Fruit fly (Drosophila melanogaster) whole organism, embryonic: ENCODE data around the gene Ltn1.

Experiments
- Atf6 ChIP-seq: fragments of 200-800 bp; sonication (Bioruptor generic); IDR thresholded peaks from 2 replicates; pipeline ENCODE4 v1.3.6; 2022; ENCODE audit warnings: missing biosample characterization, missing genetic modification characterization
- Blimp-1 ChIP-seq: fragments of 200-800 bp; sonication (Bioruptor generic); optimal IDR thresholded peaks from 3 replicates; lab custom pipeline; 2018; ENCODE audit warnings: missing biosample characterization, missing genetic modification characterization, mild to moderate bottlenecking, moderate library complexity, missing genetic modification reagents
- BtbVII ChIP-seq: fragments of 200-800 bp; sonication (Bioruptor generic); optimal IDR thresholded peaks from 3 replicates; lab custom pipeline; 2017; ENCODE audit warnings: missing biosample characterization, mild to moderate bottlenecking, missing genetic modification characterization
- CG12744 ChIP-seq: fragments of 200-800 bp; sonication (Bioruptor generic); optimal IDR thresholded peaks from 2 replicates; lab custom pipeline; 2016; ENCODE audit warnings: missing biosample characterization, missing genetic modification characterization
- CG17912 ChIP-seq: fragments of 200-800 bp; sonication (Bioruptor generic); optimal IDR thresholded peaks from 2 replicates; lab custom pipeline; 2018; ENCODE audit warnings: missing biosample characterization, mild to moderate bottlenecking, missing genetic modification characterization
- CG2875 ChIP-seq: fragments of 200-800 bp; sonication (Bioruptor generic); optimal IDR thresholded peaks from 2 replicates; lab custom pipeline; 2017; ENCODE audit warnings: missing biosample characterization, mild to moderate bottlenecking, missing genetic modification characterization, missing genetic modification reagents
- CG2889 ChIP-seq: fragments of 200-800 bp; sonication (Bioruptor generic); IDR thresholded peaks from 3 replicates; pipeline ENCODE4 v1.3.6; 2022; ENCODE audit warnings: missing biosample characterization, missing genetic modification characterization
- CG3995 ChIP-seq: fragments of 200-800 bp; sonication (Bioruptor generic); optimal IDR thresholded peaks from 3 replicates; lab custom pipeline; 2016; ENCODE audit warnings: missing biosample characterization, missing genetic modification characterization
- CG4282 ChIP-seq: fragments of 200-800 bp; sonication (Bioruptor generic); optimal IDR thresholded peaks from 2 replicates; lab custom pipeline; 2016; ENCODE audit warnings: missing biosample characterization, missing genetic modification characterization
- CG6272 ChIP-seq: fragments of 200-800 bp; sonication (Bioruptor generic); IDR thresholded peaks from 2 replicates; pipeline ENCODE4 v1.3.6; 2022; ENCODE audit warnings: missing biosample characterization, missing genetic modification characterization
- CG7839 ChIP-seq: fragments of 200-800 bp; sonication (Bioruptor generic); optimal IDR thresholded peaks from 3 replicates; lab custom pipeline; 2018; ENCODE audit warnings: missing biosample characterization, mild to moderate bottlenecking, missing genetic modification characterization, moderate library complexity
- CG8281 ChIP-seq: fragments of 200-800 bp; sonication (Bioruptor generic); optimal IDR thresholded peaks from 2 replicates; lab custom pipeline; 2018; ENCODE audit warnings: missing biosample characterization, mild to moderate bottlenecking, missing genetic modification characterization, moderate library complexity
- Dip2 ChIP-seq: fragments of 200-800 bp; sonication (Bioruptor generic); IDR thresholded peaks from 2 replicates; pipeline ENCODE4 v1.3.6; 2022; ENCODE audit warnings: missing biosample characterization, missing genetic modification characterization
- Drgx ChIP-seq: fragments of 200-800 bp; sonication (Bioruptor generic); IDR thresholded peaks from 2 replicates; pipeline ENCODE4 v1.3.6; 2022; ENCODE audit warnings: missing biosample characterization, missing genetic modification characterization
- E2f1 ChIP-seq: fragments of 200-800 bp; sonication (Bioruptor generic); IDR thresholded peaks from 2 replicates; pipeline ENCODE4 v1.3.6; 2022; ENCODE audit warnings: missing biosample characterization, missing genetic modification characterization
- ERR ChIP-seq: fragments of 200-800 bp; sonication (Bioruptor generic); optimal IDR thresholded peaks from 2 replicates; lab custom pipeline; 2016; ENCODE audit warnings: missing biosample characterization, missing genetic modification characterization
- Ets65A ChIP-seq: fragments of 200-800 bp; sonication (Bioruptor generic); peaks from one replicate; lab custom pipeline; 2016; ENCODE audit warnings: missing biosample characterization, missing genetic modification characterization
- Gsc ChIP-seq: fragments of 200-800 bp; sonication (Bioruptor generic); IDR thresholded peaks from 2 replicates; pipeline ENCODE4 v1.3.6; 2022; ENCODE audit warnings: missing biosample characterization, missing genetic modification characterization
- Hey ChIP-seq: fragments of 200-800 bp; sonication (Bioruptor generic); optimal IDR thresholded peaks from 3 replicates; lab custom pipeline; 2018; ENCODE audit warnings: missing biosample characterization, mild to moderate bottlenecking, missing genetic modification characterization
- Mes4 ChIP-seq: fragments of 200-800 bp; sonication (Bioruptor generic); optimal IDR thresholded peaks from 2 replicates; lab custom pipeline; 2016; ENCODE audit warnings: missing biosample characterization, missing genetic modification characterization
- Oaz ChIP-seq: fragments of 200-800 bp; sonication (Bioruptor generic); IDR thresholded peaks from 2 replicates; pipeline ENCODE4 v1.3.6; 2022; ENCODE audit warnings: missing biosample characterization, missing genetic modification characterization
- Poxn ChIP-seq: fragments of 200-800 bp; sonication (Bioruptor generic); IDR thresholded peaks from 2 replicates; pipeline ENCODE4 v1.3.6; 2022; ENCODE audit warnings: missing biosample characterization, missing genetic modification characterization
- Ravus ChIP-seq: fragments of 200-800 bp; sonication (Bioruptor generic); IDR thresholded peaks from 2 replicates; pipeline ENCODE4 v1.3.6; 2022; ENCODE audit warnings: missing biosample characterization, missing genetic modification characterization
- Sin3A ChIP-seq: fragments of >200 bp; optimal IDR thresholded peaks from 2 replicates; lab custom pipeline; 2018
- ac ChIP-seq: fragments of 200-800 bp; sonication (Bioruptor generic); optimal IDR thresholded peaks from 3 replicates; lab custom pipeline; 2017; ENCODE audit warnings: missing biosample characterization, mild to moderate bottlenecking, missing genetic modification characterization
- bsh ChIP-seq, 2 experiments: fragments of 200-800 bp; sonication (Bioruptor generic); optimal IDR thresholded peaks; 2 replicates each; lab custom pipeline; 2017 to 2018; ENCODE audit warnings: mild to moderate bottlenecking in 2 of 2, missing biosample characterization in 2 of 2, missing genetic modification characterization in 2 of 2, moderate library complexity in 1 of 2
- cato ChIP-seq: fragments of 200-800 bp; sonication (Bioruptor generic); optimal IDR thresholded peaks from 2 replicates; lab custom pipeline; 2016; ENCODE audit warnings: missing biosample characterization, missing genetic modification characterization, borderline replicate concordance
- ci ChIP-seq: fragments of 200-800 bp; sonication (Bioruptor generic); IDR thresholded peaks from 3 replicates; pipeline ENCODE4 v1.3.6; 2022; ENCODE audit warnings: missing biosample characterization, missing genetic modification characterization
- dan ChIP-seq: fragments of 200-800 bp; sonication (Bioruptor generic); IDR thresholded peaks from 2 replicates; pipeline ENCODE4 v1.3.6; 2022; ENCODE audit warnings: missing biosample characterization, missing genetic modification characterization
- ems ChIP-seq: fragments of 200-800 bp; sonication (Bioruptor generic); optimal IDR thresholded peaks from 3 replicates; lab custom pipeline; 2016; ENCODE audit warnings: missing biosample characterization, missing genetic modification characterization
- fu2 ChIP-seq: fragments of 200-800 bp; sonication (Bioruptor generic); optimal IDR thresholded peaks from 2 replicates; lab custom pipeline; 2016; ENCODE audit warnings: missing biosample characterization, missing genetic modification characterization
- gce ChIP-seq: fragments of 200-800 bp; sonication (Bioruptor generic); IDR thresholded peaks from 3 replicates; pipeline ENCODE4 v1.3.6; 2022; ENCODE audit warnings: missing biosample characterization, missing genetic modification characterization
- gcm ChIP-seq: fragments of 200-800 bp; sonication (Bioruptor generic); optimal IDR thresholded peaks from 2 replicates; lab custom pipeline; 2019; ENCODE audit warnings: missing biosample characterization, mild to moderate bottlenecking, missing genetic modification characterization, moderate library complexity
- ind ChIP-seq: fragments of 200-800 bp; sonication (Bioruptor generic); optimal IDR thresholded peaks from 3 replicates; lab custom pipeline; 2016; ENCODE audit warnings: missing biosample characterization, missing genetic modification characterization
- inv ChIP-seq: fragments of 200-800 bp; sonication (Bioruptor generic); IDR thresholded peaks from 2 replicates; pipeline ENCODE4 v1.3.6; 2022; ENCODE audit warnings: missing biosample characterization, missing genetic modification characterization; ENCODE audit not compliant: partially characterized antibody
- jumu ChIP-seq: fragments of 200-800 bp; sonication (Bioruptor generic); optimal IDR thresholded peaks from 3 replicates; lab custom pipeline; 2016; ENCODE audit warnings: missing biosample characterization, missing genetic modification characterization
- mld ChIP-seq: fragments of 200-800 bp; sonication (Bioruptor generic); IDR thresholded peaks from 3 replicates; pipeline ENCODE4 v1.3.6; 2022; ENCODE audit warnings: missing biosample characterization, missing genetic modification characterization; ENCODE audit not compliant: partially characterized antibody
- oc ChIP-seq: fragments of 200-800 bp; sonication (Bioruptor generic); optimal IDR thresholded peaks from 2 replicates; lab custom pipeline; 2018; ENCODE audit warnings: missing biosample characterization, mild to moderate bottlenecking, missing genetic modification characterization, moderate library complexity
- pan ChIP-seq, 4 experiments: fragments of >200 bp in 3 of 4; fragments of 200-800 bp in 1 of 4; sonication (Bioruptor generic) in 1 of 4; optimal IDR thresholded peaks in 3 of 4; IDR thresholded peaks in 1 of 4; 2 replicates each; pipeline versions ENCODE4 v1.3.6 to Lab custom; 2017 to 2022; ENCODE audit warnings: missing biosample characterization in 2 of 4, missing genetic modification characterization in 2 of 4, mixed read lengths in 1 of 4
- pb ChIP-seq: fragments of 200-800 bp; sonication (Bioruptor generic); optimal IDR thresholded peaks from 3 replicates; lab custom pipeline; 2016; ENCODE audit warnings: missing biosample characterization, missing genetic modification characterization
- rib ChIP-seq: fragments of 200-800 bp; sonication (Bioruptor generic); IDR thresholded peaks from 2 replicates; pipeline ENCODE4 v1.3.6; 2022; ENCODE audit warnings: missing biosample characterization, missing genetic modification characterization
- row ChIP-seq: fragments of 200-800 bp; sonication (Bioruptor generic); IDR thresholded peaks from 3 replicates; pipeline ENCODE4 v1.3.6; 2022; ENCODE audit warnings: missing biosample characterization, missing genetic modification characterization
- sc ChIP-seq, 3 experiments: fragments of >200 bp in 2 of 3; fragments of 200-800 bp in 1 of 3; sonication (Bioruptor generic) in 1 of 3; optimal IDR thresholded peaks; 2 replicates in 2 of 3; 3 replicates in 1 of 3; lab custom pipeline; 2017; ENCODE audit warnings: mild to moderate bottlenecking in 1 of 3, missing biosample characterization in 1 of 3, missing genetic modification characterization in 1 of 3, missing genetic modification reagents in 1 of 3
- trh ChIP-seq: fragments of 200-800 bp; sonication (Bioruptor generic); optimal IDR thresholded peaks from 2 replicates; lab custom pipeline; 2016; ENCODE audit warnings: missing biosample characterization, missing genetic modification characterization
- vvl ChIP-seq: fragments of 200-800 bp; sonication (Bioruptor generic); IDR thresholded peaks from 2 replicates; pipeline ENCODE4 v1.3.6; 2022; ENCODE audit warnings: missing biosample characterization, missing genetic modification characterization

Ltn1 gene

dm6 chr3L:19520645-19521044 lies 31.4 kb downstream of the Ltn1 start, which contains the start of gene Cpr76Bc:
TSS of gene Cpr76Bc (plus strand) at chr3L:19520945.
- TF ChIP-seq oc = peak; percentile 12
- no peak for TF ChIP-seq Atf6
- TF ChIP-seq Drgx (GFP tag; lab: Robert Waterston, UW) = 0 out of 2 replicates have a peak, but pooled peaks have one; percentile 37
- TF ChIP-seq Ets65A (GFP tag; lab: Kevin White, UChicago) = peak; percentile 26

DNA sequence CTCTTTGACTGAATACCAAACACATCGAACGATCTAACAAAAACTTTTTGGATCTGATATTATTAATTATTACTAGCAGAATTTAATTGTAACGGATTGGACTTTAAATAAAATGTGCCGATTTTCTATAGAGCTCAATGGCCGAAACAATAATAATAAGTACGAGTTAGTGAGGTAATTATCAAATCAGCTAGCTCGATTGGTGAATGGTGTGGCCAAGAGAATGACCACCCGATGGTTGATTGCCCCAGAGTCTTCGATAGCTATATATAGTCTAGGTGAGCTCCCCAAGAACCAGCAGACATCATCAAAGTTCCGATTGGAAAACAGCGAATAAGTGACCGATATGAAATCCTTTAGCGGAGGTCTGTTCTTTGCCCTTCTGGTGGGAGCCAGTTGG lies 32.7 kb downstream of the Ltn1 start, which contains the start of gene Cpr76Bb:
Cpr76Bb (plus strand) TSS at position 301 of the 400 bp plus-strand sequence.
- TF ChIP-seq rib (GFP tag; lab: Robert Waterston, UW) (no peak), ERR (GFP tag; lab: Kevin White, UChicago) (no peak), Hey (tag; lab: Kevin White, UChicago) (no peak), pan (optimal IDR thresholded peaks at IDR 0.05; lab: Kevin White, UChicago) (no peak), pan (GFP tag; optimal IDR thresholded peaks at IDR 0.05 in 1 of 2, IDR thresholded peaks at IDR 0.05 in 1 of 2) (no peak), trh (no peak)
- TF ChIP-seq, all 482 proteins: peak for 0

- no peak for TF ChIP-seq CG4282 (GFP tag; lab: Kevin White, UChicago)
- no peak for TF ChIP-seq vvl (GFP tag; lab: Robert Waterston, UW)
- no peak for TF ChIP-seq CG7839 (tag; lab: Kevin White, UChicago)
- TF ChIP-seq Dip2 (GFP tag; lab: Robert Waterston, UW) = no peak
Measured at dm6 chr3L:19518232-19518631, 33.9 kb downstream of the Ltn1 start, which contains the start of gene Cpr76Ba. TSS of gene Cpr76Ba (minus strand) at chr3L:19518332.

- TF ChIP-seq pb (GFP tag; lab: Kevin White, UChicago) (peak; percentile 95), row (GFP tag; lab: Robert Waterston, UW) (no peak; the same call in 1 of the 3 replicates), ci (peak; percentile 96), CG12744 (GFP tag; lab: Kevin White, UChicago) (peak; percentile 83), Sin3A (lab: Kevin White, UChicago) (no peak), sc (optimal IDR thresholded peaks at IDR 0.05; lab: Kevin White, UChicago) (no peak), sc (GFP tag; optimal IDR thresholded peaks at IDR 0.05; lab: Kevin White, UChicago) (peak; percentile 46), inv (GFP tag; lab: Robert Waterston, UW) (peak; percentile 16; the same call in 1 of the 2 replicates), gcm (GFP tag; lab: Kevin White, UChicago) (no peak), fu2 (GFP tag; lab: Kevin White, UChicago) (peak; percentile 89), Oaz (GFP tag; lab: Robert Waterston, UW) (peak; percentile 89), Ravus (GFP tag; lab: Robert Waterston, UW) (peak; percentile 27; the same call in 1 of the 2 replicates), CG2889 (peak; percentile 88), Blimp-1 (GFP tag; lab: Kevin White, UChicago) (peak; percentile 65), ind (GFP tag; lab: Kevin White, UChicago) (peak; percentile 87), Gsc (GFP tag; lab: Robert Waterston, UW) (peak; percentile 76), CG3995 (GFP tag; lab: Kevin White, UChicago) (peak; percentile 59), dan (GFP tag; lab: Robert Waterston, UW) (peak; percentile 43; the same call in 1 of the 2 replicates), bsh (GFP tag; optimal IDR thresholded peaks at IDR 0.05; lab: Kevin White, UChicago) (no peak), CG6272 (GFP tag; lab: Robert Waterston, UW) (peak; percentile 86), Mes4 (GFP tag; lab: Kevin White, UChicago) (peak; percentile 75), jumu (GFP tag; lab: Kevin White, UChicago) (peak; percentile 90), cato (GFP tag; lab: Kevin White, UChicago) (peak; percentile 81), E2f1 (peak; percentile 88), CG2875 (GFP tag; lab: Kevin White, UChicago) (peak; percentile 85), gce (GFP tag; lab: Robert Waterston, UW) (peak; percentile 93), ac (GFP tag; lab: Kevin White, UChicago) (peak; percentile 27), mld (GFP tag; lab: Robert Waterston, UW) (no peak), oc (peak; percentile 44), Poxn (GFP tag; lab: Robert Waterston, UW) (peak; percentile 64), CG17912 (GFP tag; lab: Kevin White, UChicago) (peak; percentile 89), CG8281 (tag; lab: Kevin White, UChicago) (peak; percentile 61), ems (GFP tag; lab: Kevin White, UChicago) (peak; percentile 89), BtbVII (GFP tag; lab: Kevin White, UChicago) (peak; percentile 74)
Measured at dm6 chr3L:19516547-19516946, 35.5 kb downstream of the Ltn1 start.
